Worm (Caenorhabditis elegans) whole organism, L4/young adult: ENCODE data around the gene prp-40.

ENCODE experiments used
- W03F9.2 ChIP-seq: fragments of 150-350 bp; optimal IDR thresholded peaks from 2 replicates; lab custom pipeline; 2014; ENCODE audit warnings: missing biosample characterization, missing genetic modification characterization
- him-1 ChIP-seq: sonication (generic microtip); optimal IDR thresholded peaks from 2 replicates; lab custom pipeline; 2016; ENCODE audit warnings: missing genotype, missing genetic modification reagents, missing genetic modification characterization, missing compliant biosample characterization

ce11 chrIII:9538655-9539155 lies 16.8 kb downstream of the prp-40 start, which contains the start of gene ZK1098.3:
- TF ChIP-seq W03F9.2 (tag; lab: Kevin White, UChicago), result no peak
- TF ChIP-seq him-1, result no peak
